Fruit fly (Drosophila melanogaster) Kc167 (cell line): ENCODE results near the gene meso18E.

Experiments used
- Myc ChIP-seq: fragments of >200 bp; optimal IDR thresholded peaks from 2 replicates; lab custom pipeline; 2017; ENCODE audit warnings: missing external identifiers
- Sin3A ChIP-seq: fragments of >200 bp; optimal IDR thresholded peaks from 2 replicates; lab custom pipeline; 2018; ENCODE audit warnings: missing external identifiers
- h ChIP-seq: fragments of >200 bp; optimal IDR thresholded peaks from 3 replicates; lab custom pipeline; 2018; ENCODE audit warnings: missing external identifiers
- insv ChIP-seq: fragments of >200 bp; optimal IDR thresholded peaks from 3 replicates; lab custom pipeline; 2018; ENCODE audit warnings: missing external identifiers
- psq ChIP-seq: fragments of >200 bp; optimal IDR thresholded peaks from 2 replicates; lab custom pipeline; 2017; ENCODE audit warnings: missing external identifiers
- ttk ChIP-seq: sonication (Bioruptor generic); optimal IDR thresholded peaks from 2 replicates; lab custom pipeline; 2017; ENCODE audit warnings: missing external identifiers

The meso18E gene

dm6 chrX:19666991-19667409, 45.8 kb downstream of the meso18E start, which contains the start of gene Zw:
Zw (plus strand) TSS chrX:19667252.
- TF ChIP-seq h (no peak), Sin3A (lab: Kevin White, UChicago) (no peak), insv (lab: Kevin White, UChicago) (no peak), ttk (lab: Kevin White, UChicago) (no peak), Myc (lab: Kevin White, UChicago) (no peak)

- no peak for TF ChIP-seq insv (lab: Kevin White, UChicago)
Measured at dm6 chrX:19665684-19666141, 47.1 kb downstream of the meso18E start.

DNA sequence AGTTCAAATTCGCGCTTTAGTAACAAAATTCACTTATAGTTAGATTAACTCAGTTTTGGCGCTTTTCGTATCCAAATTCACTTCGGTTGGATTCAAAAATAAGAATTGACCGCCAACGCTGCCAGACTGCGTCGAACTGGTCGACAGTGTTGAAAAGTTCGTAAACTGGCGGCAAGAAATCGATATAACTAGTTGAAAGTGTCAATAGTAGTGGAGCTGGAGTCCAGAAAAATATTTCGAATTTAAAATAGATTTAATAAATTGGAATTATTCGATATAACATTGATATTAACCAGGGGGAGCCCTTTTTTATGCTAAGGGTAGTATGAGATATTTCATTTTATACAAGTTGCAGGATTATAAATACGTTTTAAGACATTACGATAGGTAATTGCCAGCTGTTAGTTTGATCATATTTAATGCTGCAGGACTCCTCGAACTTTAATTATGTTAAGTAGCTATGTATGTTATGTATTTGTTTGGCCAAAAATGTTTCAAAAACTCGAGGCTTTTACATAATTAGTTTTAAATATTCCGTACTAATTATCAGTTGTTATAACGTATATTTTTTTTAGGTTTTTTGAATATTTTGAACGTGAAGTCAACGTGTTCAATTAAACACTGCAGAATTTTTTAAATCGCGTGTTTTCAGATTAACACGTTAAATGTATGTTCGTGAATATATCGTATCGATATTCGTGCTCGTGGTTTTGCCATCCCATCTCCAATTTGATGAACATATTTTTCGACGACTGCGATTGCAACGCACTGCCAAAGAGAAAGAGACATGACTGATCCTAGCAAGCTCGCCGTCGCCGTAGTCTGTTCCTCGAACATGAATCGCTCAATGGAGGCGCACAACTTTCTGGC, 48.8 kb downstream of the meso18E start, which contains the start of the genes CG14223 and Ssu72:
Gene CG14223, minus strand, starts transcription at position 113 of the 870 bp plus-strand sequence.
Gene Ssu72, plus strand, starts transcription at position 703 of the 870 bp plus-strand sequence.
- TF ChIP-seq Sin3A (lab: Kevin White, UChicago) = no peak
- no peak for TF ChIP-seq h
- no peak for TF ChIP-seq psq
- TF ChIP-seq ttk (lab: Kevin White, UChicago) = no peak
- no peak for TF ChIP-seq insv (lab: Kevin White, UChicago)
- no peak for TF ChIP-seq Myc (lab: Kevin White, UChicago)

DNA sequence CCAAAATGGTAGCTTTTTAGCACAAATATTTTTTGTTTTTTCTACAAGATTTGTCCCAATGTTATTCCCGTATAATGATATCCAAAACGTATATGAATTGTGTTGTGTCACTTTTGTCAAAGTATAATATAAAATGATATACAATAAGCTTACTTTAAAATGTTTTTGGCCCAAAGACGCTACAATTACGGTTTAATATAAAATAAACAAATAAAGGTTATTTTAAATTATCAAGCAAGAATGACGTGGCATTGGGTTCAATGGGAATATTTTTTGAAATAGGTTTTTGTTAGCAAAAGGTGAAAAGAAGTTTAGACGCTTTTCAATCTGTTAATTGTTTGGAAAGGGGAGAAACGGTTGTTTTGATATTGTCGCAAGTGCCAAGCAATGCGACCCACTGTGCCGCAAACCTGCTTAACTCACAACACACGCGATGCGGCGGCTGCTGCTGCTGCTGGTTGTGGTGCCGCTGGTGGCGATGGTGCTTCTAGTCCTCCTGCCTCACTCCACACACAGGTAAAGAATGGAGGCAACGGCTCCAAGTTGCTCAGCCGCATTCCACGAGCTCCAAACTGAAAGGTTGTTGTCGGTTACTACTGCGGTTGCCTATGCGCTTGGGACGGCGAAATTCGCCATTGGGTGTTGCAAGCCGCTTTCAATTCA, 49.5 kb downstream of the meso18E start:
- TF ChIP-seq Myc (lab: Kevin White, UChicago) (no peak), psq (no peak), insv (lab: Kevin White, UChicago) (no peak), ttk (lab: Kevin White, UChicago) (no peak), Sin3A (lab: Kevin White, UChicago) (no peak), h (no peak)

DNA sequence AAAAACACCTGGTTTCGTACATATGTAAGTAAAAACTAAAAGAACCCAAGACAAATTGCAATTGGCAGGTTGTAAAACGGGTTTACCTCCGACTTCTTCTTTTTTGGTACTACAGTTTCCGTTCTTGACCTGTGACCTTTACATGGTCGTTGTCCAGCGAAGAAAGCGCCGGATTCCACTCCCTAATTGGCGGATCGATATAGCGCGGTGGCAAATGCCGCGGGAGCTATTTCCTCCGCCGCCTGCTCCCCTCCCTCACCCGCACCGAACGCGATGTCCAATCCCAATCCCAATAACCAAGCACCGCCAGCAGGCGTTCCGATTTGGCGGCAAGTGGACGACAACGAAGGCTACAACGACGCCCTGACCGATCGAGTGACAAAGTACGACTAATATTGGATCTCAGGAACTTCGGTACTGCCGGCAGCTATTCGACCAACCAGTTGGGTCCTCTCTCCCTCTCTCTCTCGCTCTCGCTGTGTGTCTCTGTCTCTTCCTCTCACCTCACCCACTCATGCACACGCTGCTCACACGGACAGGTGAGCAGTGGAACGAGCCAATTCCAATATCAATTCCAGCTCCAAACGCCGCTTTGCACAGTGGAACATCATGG, 50.2 kb downstream of the meso18E start:
- TF ChIP-seq psq = no peak
- TF ChIP-seq ttk (lab: Kevin White, UChicago) = no peak
- no peak for TF ChIP-seq h
- no peak for TF ChIP-seq Sin3A (lab: Kevin White, UChicago)
- TF ChIP-seq Myc (lab: Kevin White, UChicago) = no peak
- TF ChIP-seq insv (lab: Kevin White, UChicago) = no peak
